Worm (Caenorhabditis elegans) whole organism, L4 larva: ENCODE data around the gene Y75B8A.24.

Experiments used
- Y48G9A.11 ChIP-seq: fragments of 200-800 bp; sonication (Bioruptor generic); IDR thresholded peaks from 2 replicates; pipeline ENCODE4 v1.3.6; 2022; ENCODE audit warnings: missing genetic modification reagents, missing genetic modification characterization, missing compliant biosample characterization
- pha-4 ChIP-seq, 2 experiments: fragments of 150-350 bp in 1 of 2; fragments of 200-800 bp in 1 of 2; sonication (Bioruptor generic) in 1 of 2; IDR thresholded peaks in 1 of 2; optimal IDR thresholded peaks in 1 of 2; 2 replicates each; pipeline versions ENCODE4 v1.3.6 to Lab custom; 2014 to 2022; ENCODE audit warnings: missing genetic modification characterization in 2 of 2, missing genetic modification reagents in 2 of 2, missing biosample characterization in 1 of 2, missing compliant biosample characterization in 1 of 2

DNA sequence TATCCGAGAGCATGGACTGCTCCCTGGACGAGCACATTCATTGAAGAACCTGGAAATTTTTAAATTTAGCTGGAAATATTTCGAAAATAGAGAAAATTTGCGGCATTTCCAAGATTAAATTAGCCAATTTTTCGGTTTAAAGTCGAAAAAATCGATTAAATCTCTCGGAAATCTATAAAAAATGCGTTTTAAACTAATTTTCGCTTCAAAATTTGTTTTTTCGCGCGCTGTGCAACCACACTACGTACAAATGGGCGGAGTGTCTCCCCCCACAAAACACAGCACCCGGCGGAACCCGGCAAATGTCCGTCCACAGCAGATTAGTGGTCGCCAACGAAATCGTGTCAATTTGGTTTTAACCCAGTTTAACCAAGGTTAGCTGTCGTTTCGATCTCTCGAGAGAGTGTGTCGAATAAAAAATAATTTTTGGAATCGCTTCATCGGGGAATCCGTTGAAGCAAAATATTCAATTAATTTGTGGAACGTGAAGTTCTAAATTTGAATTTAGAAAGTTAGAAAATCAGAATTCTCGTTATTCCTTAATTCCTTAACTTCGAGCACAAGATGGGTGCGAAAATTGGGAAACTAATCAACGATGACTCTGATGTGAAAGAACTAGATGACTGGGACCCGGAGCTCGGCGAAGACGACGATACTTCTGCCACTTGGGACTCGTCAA is 23.3 kb downstream of the Y75B8A.24 start, which contains the start of the genes tim-1 and Y75B8A.23:
- TF ChIP-seq pha-4 (GFP tag; IDR thresholded peaks at IDR 0.05; lab: Robert Waterston, UW) = peak; percentile 81; the same call in 1 of the 2 replicates
- TF ChIP-seq pha-4 (tag; optimal IDR thresholded peaks at IDR 0.05; lab: Kevin White, UChicago) = no peak
- peak; percentile 57 for TF ChIP-seq Y48G9A.11 (GFP tag; lab: Robert Waterston, UW)
